Worm (Caenorhabditis elegans): ENCODE results near the gene xol-1.

ce11 chrX:8030032-8030431 lies 11.1 kb upstream of the xol-1 start:
- TF ChIP-seq nhr-11 (tag; optimal IDR thresholded peaks at IDR 0.05) (no peak), nfya-1 (tag; optimal IDR thresholded peaks at IDR 0.05; ENCODE audit: insufficient read depth) (no peak), ztf-4 (tag; optimal IDR thresholded peaks at IDR 0.05) (no peak)

All from whole organism, L3 larva.